Fruit fly (Drosophila melanogaster) whole organism, embryonic: Measurements from ENCODE around the gene SecS.
A peak's percentile ranks its signal among the peaks of the same experiment; 100 is the strongest.

ENCODE experiments used
- Aef1 ChIP-seq: fragments of 200-800 bp; sonication (Bioruptor generic); IDR thresholded peaks from 3 replicates; pipeline ENCODE4 v1.3.6; 2022; ENCODE audit warnings: missing biosample characterization, missing genetic modification characterization
- CG10274 ChIP-seq: fragments of 200-800 bp; sonication (Bioruptor generic); optimal IDR thresholded peaks from 3 replicates; lab custom pipeline; 2017; ENCODE audit warnings: missing biosample characterization, mild to moderate bottlenecking, missing genetic modification characterization
- CG11247 ChIP-seq: fragments of 200-800 bp; sonication (Bioruptor generic); IDR thresholded peaks from 2 replicates; pipeline ENCODE4 v1.3.6; 2022; ENCODE audit warnings: missing biosample characterization, missing genetic modification characterization
- CG11456 ChIP-seq: fragments of 200-800 bp; sonication (Bioruptor generic); IDR thresholded peaks from 3 replicates; pipeline ENCODE4 v1.3.6; 2022; ENCODE audit warnings: missing biosample characterization, missing genetic modification characterization
- CG12155 ChIP-seq: fragments of 200-800 bp; sonication (Bioruptor generic); optimal IDR thresholded peaks from 3 replicates; lab custom pipeline; 2016; ENCODE audit warnings: missing biosample characterization, missing genetic modification characterization
- CG12659 ChIP-seq: fragments of 200-800 bp; sonication (Bioruptor generic); optimal IDR thresholded peaks from 3 replicates; lab custom pipeline; 2017; ENCODE audit warnings: mild to moderate bottlenecking, missing biosample characterization, missing genetic modification reagents, missing genetic modification characterization
- CG14014 ChIP-seq: fragments of 200-800 bp; sonication (Bioruptor generic); IDR thresholded peaks from 2 replicates; pipeline ENCODE4 v1.3.6; 2022; ENCODE audit warnings: missing biosample characterization, missing genetic modification characterization
- CG15514 ChIP-seq: fragments of 200-800 bp; sonication (Bioruptor generic); optimal IDR thresholded peaks from 3 replicates; lab custom pipeline; 2017; ENCODE audit warnings: missing biosample characterization, missing genetic modification characterization, mild to moderate bottlenecking, moderate library complexity, missing genetic modification reagents
- CG16813 ChIP-seq: fragments of 200-800 bp; sonication (Bioruptor generic); IDR thresholded peaks from 3 replicates; pipeline ENCODE4 v1.3.6; 2022; ENCODE audit warnings: missing biosample characterization, missing genetic modification characterization; ENCODE audit not compliant: partially characterized antibody
- CG1792 ChIP-seq: fragments of 200-800 bp; sonication (Bioruptor generic); optimal IDR thresholded peaks from 2 replicates; lab custom pipeline; 2016; ENCODE audit warnings: missing biosample characterization, missing genetic modification characterization
- CG2120 ChIP-seq: fragments of 200-800 bp; sonication (Bioruptor generic); optimal IDR thresholded peaks from 3 replicates; lab custom pipeline; 2016; ENCODE audit warnings: missing biosample characterization, missing genetic modification characterization
- CG34224 ChIP-seq: fragments of 200-800 bp; sonication (Bioruptor generic); IDR thresholded peaks from 3 replicates; pipeline ENCODE4 v1.3.6; 2022; ENCODE audit warnings: missing biosample characterization, missing genetic modification characterization; ENCODE audit not compliant: partially characterized antibody
- CG3726 ChIP-seq: fragments of 200-800 bp; sonication (Bioruptor generic); IDR thresholded peaks from 3 replicates; pipeline ENCODE4, ENCODE4 v1.3.6; 2022; ENCODE audit warnings: missing biosample characterization, missing genetic modification characterization
- CG3995 ChIP-seq: fragments of 200-800 bp; sonication (Bioruptor generic); optimal IDR thresholded peaks from 3 replicates; lab custom pipeline; 2016; ENCODE audit warnings: missing biosample characterization, missing genetic modification characterization
- CG4282 ChIP-seq: fragments of 200-800 bp; sonication (Bioruptor generic); optimal IDR thresholded peaks from 2 replicates; lab custom pipeline; 2016; ENCODE audit warnings: missing biosample characterization, missing genetic modification characterization
- CG4360 ChIP-seq: fragments of 200-800 bp; sonication (Bioruptor generic); IDR thresholded peaks from 2 replicates; pipeline ENCODE4 v1.3.6; 2022; ENCODE audit warnings: missing biosample characterization, missing genetic modification characterization
- CG4404 ChIP-seq: fragments of 200-800 bp; sonication (Bioruptor generic); IDR thresholded peaks from 2 replicates; pipeline ENCODE4 v1.3.6; 2022; ENCODE audit warnings: missing biosample characterization, missing genetic modification characterization
- CG4424 ChIP-seq: fragments of 200-800 bp; sonication (Bioruptor generic); optimal IDR thresholded peaks from 3 replicates; lab custom pipeline; 2016; ENCODE audit warnings: missing biosample characterization, missing genetic modification characterization
- CG5180 ChIP-seq: fragments of 200-800 bp; sonication (Bioruptor generic); optimal IDR thresholded peaks from 3 replicates; lab custom pipeline; 2017; ENCODE audit warnings: missing biosample characterization, missing genetic modification characterization, mild to moderate bottlenecking, moderate library complexity, missing genetic modification reagents
- CG6791 ChIP-seq: fragments of 200-800 bp; sonication (Bioruptor generic); IDR thresholded peaks from 3 replicates; pipeline ENCODE4 v1.3.6; 2022; ENCODE audit warnings: missing biosample characterization, missing genetic modification characterization; ENCODE audit not compliant: partially characterized antibody
- CG8944 ChIP-seq: fragments of 200-800 bp; sonication (Bioruptor generic); optimal IDR thresholded peaks from 3 replicates; lab custom pipeline; 2016; ENCODE audit warnings: missing biosample characterization, missing genetic modification characterization
- CG9437 ChIP-seq: fragments of 200-800 bp; sonication (Bioruptor generic); optimal IDR thresholded peaks from 2 replicates; lab custom pipeline; 2018; ENCODE audit warnings: missing biosample characterization, mild to moderate bottlenecking, missing genetic modification characterization
- Dbx ChIP-seq: fragments of 200-800 bp; sonication (Bioruptor generic); IDR thresholded peaks from 3 replicates; pipeline ENCODE4 v1.3.6; 2022; ENCODE audit warnings: missing biosample characterization, missing genetic modification characterization
- E2f1 ChIP-seq: fragments of 200-800 bp; sonication (Bioruptor generic); IDR thresholded peaks from 2 replicates; pipeline ENCODE4 v1.3.6; 2022; ENCODE audit warnings: missing biosample characterization, missing genetic modification characterization
- Ets97D ChIP-seq: fragments of 200-800 bp; sonication (Bioruptor generic); optimal IDR thresholded peaks from 3 replicates; lab custom pipeline; 2016; ENCODE audit warnings: missing biosample characterization, missing genetic modification characterization
- HLH3B ChIP-seq: fragments of 200-800 bp; sonication (Bioruptor generic); IDR thresholded peaks from 2 replicates; pipeline ENCODE4 v1.3.6; 2022; ENCODE audit warnings: missing biosample characterization, missing genetic modification characterization
- HmgD ChIP-seq: fragments of 200-800 bp; sonication (Bioruptor generic); optimal IDR thresholded peaks from 3 replicates; lab custom pipeline; 2016; ENCODE audit warnings: missing biosample characterization, missing genetic modification characterization
- Lpt ChIP-seq: fragments of >200 bp; optimal IDR thresholded peaks from 2 replicates; lab custom pipeline; 2018; ENCODE audit warnings: missing biosample characterization, missing genetic modification characterization
- MESR4 ChIP-seq: fragments of 200-800 bp; sonication (Bioruptor generic); optimal IDR thresholded peaks from 2 replicates; lab custom pipeline; 2018; ENCODE audit warnings: missing biosample characterization, mild to moderate bottlenecking, missing genetic modification characterization, moderate library complexity
- Meics ChIP-seq: fragments of 200-800 bp; sonication (Bioruptor generic); optimal IDR thresholded peaks from 2 replicates; lab custom pipeline; 2017; ENCODE audit warnings: missing biosample characterization, mild to moderate bottlenecking, missing genetic modification characterization
- Pdp1 ChIP-seq, 2 experiments: fragments of 200-800 bp; sonication (Bioruptor generic); optimal IDR thresholded peaks; 3 replicates each; lab custom pipeline; 2016; ENCODE audit warnings: missing biosample characterization in 2 of 2, missing genetic modification characterization in 2 of 2, mild to moderate bottlenecking in 1 of 2, moderate library complexity in 1 of 2
- Ptx1 ChIP-seq: fragments of 200-800 bp; sonication (Bioruptor generic); IDR thresholded peaks from 2 replicates; pipeline ENCODE4 v1.3.6; 2022; ENCODE audit warnings: missing biosample characterization, missing genetic modification characterization
- Scr ChIP-seq: fragments of 200-800 bp; sonication (Bioruptor generic); IDR thresholded peaks from 2 replicates; pipeline ENCODE4 v1.3.6; 2022; ENCODE audit warnings: missing biosample characterization, missing genetic modification characterization; ENCODE audit not compliant: partially characterized antibody
- Usf ChIP-seq: fragments of 200-800 bp; sonication (Bioruptor generic); optimal IDR thresholded peaks from 2 replicates; lab custom pipeline; 2017; ENCODE audit warnings: missing genotype, missing biosample characterization, missing genetic modification characterization
- al ChIP-seq: fragments of 200-800 bp; sonication (Bioruptor generic); IDR thresholded peaks from 2 replicates; pipeline ENCODE4 v1.3.6; 2022; ENCODE audit warnings: missing biosample characterization, missing genetic modification characterization
- amos ChIP-seq: fragments of 200-800 bp; sonication (Bioruptor generic); IDR thresholded peaks from 2 replicates; pipeline ENCODE4 v1.3.6; 2022; ENCODE audit warnings: missing biosample characterization, missing genetic modification characterization; ENCODE audit not compliant: partially characterized antibody
- chinmo ChIP-seq: fragments of 200-800 bp; sonication (Bioruptor generic); IDR thresholded peaks from 4 replicates; pipeline ENCODE4 v1.3.6; 2022; ENCODE audit warnings: missing biosample characterization, missing genetic modification characterization; ENCODE audit not compliant: partially characterized antibody
- ci ChIP-seq: fragments of 200-800 bp; sonication (Bioruptor generic); IDR thresholded peaks from 3 replicates; pipeline ENCODE4 v1.3.6; 2022; ENCODE audit warnings: missing biosample characterization, missing genetic modification characterization
- dm ChIP-seq: fragments of 200-800 bp; sonication (Bioruptor generic); optimal IDR thresholded peaks from 3 replicates; lab custom pipeline; 2016; ENCODE audit warnings: missing biosample characterization, missing genetic modification characterization
- dpn ChIP-seq, 2 experiments: fragments of 200-800 bp; sonication (Bioruptor generic); optimal IDR thresholded peaks; 3 replicates each; lab custom pipeline; 2016; ENCODE audit warnings: missing biosample characterization in 2 of 2, missing genetic modification characterization in 2 of 2
- kay ChIP-seq: fragments of 200-800 bp; sonication (Bioruptor generic); optimal IDR thresholded peaks from 2 replicates; lab custom pipeline; 2016; ENCODE audit warnings: missing biosample characterization, missing genetic modification characterization
- lilli ChIP-seq: fragments of 200-800 bp; sonication (Bioruptor generic); optimal IDR thresholded peaks from 3 replicates; lab custom pipeline; 2016; ENCODE audit warnings: missing biosample characterization, missing genetic modification characterization
- luna ChIP-seq: fragments of 200-800 bp; sonication (Bioruptor generic); optimal IDR thresholded peaks from 2 replicates; lab custom pipeline; 2016; ENCODE audit warnings: missing biosample characterization, missing genetic modification characterization
- prd ChIP-seq, 3 experiments: fragments of >200 bp in 2 of 3; fragments of 200-800 bp in 1 of 3; sonication (Bioruptor generic) in 1 of 3; optimal IDR thresholded peaks in 2 of 3; IDR thresholded peaks in 1 of 3; 2 replicates in 2 of 3; 3 replicates in 1 of 3; pipeline versions ENCODE4 v1.3.6 to Lab custom; 2017 to 2022; ENCODE audit warnings: missing biosample characterization in 1 of 3, missing genetic modification characterization in 1 of 3
- repo ChIP-seq: fragments of 200-800 bp; sonication (Bioruptor generic); optimal IDR thresholded peaks from 2 replicates; lab custom pipeline; 2016; ENCODE audit warnings: missing biosample characterization, missing genetic modification characterization
- rib ChIP-seq: fragments of 200-800 bp; sonication (Bioruptor generic); IDR thresholded peaks from 2 replicates; pipeline ENCODE4 v1.3.6; 2022; ENCODE audit warnings: missing biosample characterization, missing genetic modification characterization
- trem ChIP-seq: fragments of 200-800 bp; optimal IDR thresholded peaks from 3 replicates; lab custom pipeline; 2019; ENCODE audit warnings: missing biosample characterization, mild to moderate bottlenecking, missing genetic modification characterization, moderate library complexity
- tx ChIP-seq: fragments of 200-800 bp; sonication (Bioruptor generic); optimal IDR thresholded peaks from 2 replicates; lab custom pipeline; 2016; ENCODE audit warnings: missing biosample characterization, missing genetic modification characterization
- zf30C ChIP-seq: fragments of 200-800 bp; sonication (Bioruptor generic); optimal IDR thresholded peaks from 3 replicates; lab custom pipeline; 2018; ENCODE audit warnings: missing biosample characterization, mild to moderate bottlenecking, missing genetic modification characterization

Gene SecS

DNA sequence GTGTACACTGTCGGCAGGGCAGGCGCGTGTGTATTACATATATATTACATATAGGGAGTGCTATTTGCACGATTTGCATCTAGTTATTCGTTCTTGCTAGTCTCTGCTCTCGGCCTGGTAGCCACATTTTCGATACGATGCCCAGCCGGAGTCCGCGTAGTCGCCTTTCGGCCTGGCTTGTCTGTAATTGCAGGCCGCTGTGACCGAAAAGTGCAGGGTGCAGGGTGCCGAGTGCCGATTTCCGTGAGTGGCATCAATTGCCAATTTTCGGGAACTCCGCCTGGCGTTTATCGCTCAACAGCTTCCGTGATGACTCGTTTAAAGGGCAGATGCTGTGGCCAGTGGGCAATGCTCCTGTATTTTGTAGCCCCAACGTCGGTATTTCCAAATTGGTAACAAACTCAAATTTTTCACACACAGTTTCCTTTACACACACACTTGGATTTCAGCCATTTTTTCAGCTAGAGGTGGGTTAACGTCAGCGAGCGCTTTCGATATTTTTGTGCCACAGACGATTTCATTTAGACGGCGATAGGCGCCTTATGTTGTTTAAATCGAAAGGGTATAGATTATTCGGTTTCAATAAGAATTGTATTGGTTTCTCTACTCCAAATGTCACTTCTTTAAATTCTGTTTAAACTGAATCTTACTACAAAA is 13.2 kb upstream of the SecS start, which contains the start of gene CG2926 (continued):
- TF ChIP-seq kay (peak; percentile 28), dpn (GFP tag; optimal IDR thresholded peaks at IDR 0.05; lab: Kevin White, UChicago) (peak in 1 of 2 experiments; percentile 25), CG4360 (no peak), CG12155 (GFP tag; lab: Kevin White, UChicago) (peak; percentile 66), Meics (no peak), ci (0 out of 3 replicates have a peak, but pooled peaks have one; percentile 6), al (GFP tag; lab: Robert Waterston, UW) (peak; percentile 37; the same call in 1 of the 2 replicates), Lpt (no peak), chinmo (GFP tag; lab: Robert Waterston, UW) (peak; percentile 87; the same call in 3 of the 4 replicates), prd (optimal IDR thresholded peaks at IDR 0.05; lab: Kevin White, UChicago) (no peak), prd (GFP tag; IDR thresholded peaks at IDR 0.05; lab: Robert Waterston, UW) (peak; percentile 31; the same call in 1 of the 3 replicates), MESR4 (GFP tag; lab: Kevin White, UChicago) (peak; percentile 94), Usf (GFP tag; lab: Kevin White, UChicago) (no peak), CG16813 (GFP tag; lab: Robert Waterston, UW) (peak; percentile 88), tx (GFP tag; lab: Kevin White, UChicago) (peak; percentile 13), Aef1 (GFP tag; lab: Robert Waterston, UW) (0 out of 3 replicates have a peak, but pooled peaks have one; percentile 13), Ets97D (GFP tag; lab: Kevin White, UChicago) (peak; percentile 55), repo (GFP tag; lab: Kevin White, UChicago) (peak; percentile 16), CG3726 (no peak), CG1792 (no peak), CG8944 (GFP tag; lab: Kevin White, UChicago) (peak; percentile 9), CG11247 (peak; percentile 26; the same call in 1 of the 2 replicates), Scr (peak; percentile 89), CG6791 (GFP tag; lab: Robert Waterston, UW) (peak; percentile 94), HLH3B (GFP tag; lab: Robert Waterston, UW) (0 out of 2 replicates have a peak, but pooled peaks have one; percentile 6), CG11456 (peak; percentile 58; the same call in 2 of the 3 replicates), trem (tag; lab: Kevin White, UChicago) (peak; percentile 26), CG5180 (GFP tag; lab: Kevin White, UChicago) (no peak), E2f1 (GFP tag; lab: Robert Waterston, UW) (no peak), rib (GFP tag; lab: Robert Waterston, UW) (peak; percentile 57), CG3995 (GFP tag; lab: Kevin White, UChicago) (peak; percentile 65), CG14014 (peak; percentile 43; the same call in 1 of the 2 replicates), CG4404 (GFP tag; lab: Robert Waterston, UW) (no peak), Pdp1 (GFP tag; optimal IDR thresholded peaks at IDR 0.05; lab: Kevin White, UChicago) (peak in 1 of 2 experiments; percentile 26), zf30C (no peak), Ptx1 (GFP tag; lab: Robert Waterston, UW) (peak; percentile 51), CG34224 (GFP tag; lab: Robert Waterston, UW) (peak; percentile 80), CG10274 (GFP tag; lab: Kevin White, UChicago) (no peak), CG2120 (peak; percentile 68), CG9437 (GFP tag; lab: Kevin White, UChicago) (peak; percentile 40), dm (GFP tag; lab: Kevin White, UChicago) (peak; percentile 51), amos (peak; percentile 93), luna (GFP tag; lab: Kevin White, UChicago) (no peak), lilli (peak; percentile 69), CG4424 (GFP tag; lab: Kevin White, UChicago) (no peak), CG15514 (GFP tag; lab: Kevin White, UChicago) (peak; percentile 63), Dbx (peak; percentile 62), HmgD (GFP tag; lab: Kevin White, UChicago) (peak; percentile 41), CG12659 (peak; percentile 62), CG4282 (GFP tag; lab: Kevin White, UChicago) (peak; percentile 15)
